Worm (Caenorhabditis elegans) whole organism, late embryonic: ENCODE data around the gene F49F1.14.

Source experiments
- C38D4.7 ChIP-seq: fragments of 200-800 bp; sonication (Bioruptor generic); optimal IDR thresholded peaks from 2 replicates; lab custom pipeline; 2018; ENCODE audit warnings: mild to moderate bottlenecking, missing genetic modification characterization, moderate library complexity, missing compliant biosample characterization
- T23F11.4 ChIP-seq: fragments of 200-800 bp; sonication (Bioruptor generic); optimal IDR thresholded peaks from 2 replicates; lab custom pipeline; 2018; ENCODE audit warnings: mild to moderate bottlenecking, missing genetic modification characterization, missing compliant biosample characterization
- ahr-1 ChIP-seq: sonication (generic microtip); optimal IDR thresholded peaks from 2 replicates; lab custom pipeline; 2016; ENCODE audit warnings: missing genetic modification characterization, missing compliant biosample characterization
- ceh-14 ChIP-seq: sonication (generic microtip); optimal IDR thresholded peaks from 2 replicates; lab custom pipeline; 2016; ENCODE audit warnings: missing genotype, missing genetic modification characterization, missing compliant biosample characterization
- ceh-2 ChIP-seq: sonication (generic microtip); optimal IDR thresholded peaks from 2 replicates; lab custom pipeline; 2016; ENCODE audit warnings: missing genotype, missing genetic modification characterization, missing compliant biosample characterization
- ceh-24 ChIP-seq: sonication (generic microtip); optimal IDR thresholded peaks from 2 replicates; lab custom pipeline; 2016; ENCODE audit warnings: mild to moderate bottlenecking, missing genetic modification characterization, missing compliant biosample characterization
- ceh-30 ChIP-seq: fragments of 150-350 bp; optimal IDR thresholded peaks from 2 replicates; lab custom pipeline; 2014; ENCODE audit warnings: missing biosample characterization, missing genetic modification characterization
- ceh-31 ChIP-seq: sonication (generic microtip); optimal IDR thresholded peaks from 2 replicates; lab custom pipeline; 2016; ENCODE audit warnings: missing genetic modification characterization, missing compliant biosample characterization
- ceh-34 ChIP-seq: sonication (generic microtip); optimal IDR thresholded peaks from 2 replicates; lab custom pipeline; 2016; ENCODE audit warnings: mild to moderate bottlenecking, missing genetic modification characterization, missing compliant biosample characterization
- ceh-45 ChIP-seq: fragments of 200-800 bp; sonication (Bioruptor generic); IDR thresholded peaks from 2 replicates; pipeline ENCODE4 v1.3.6; 2022; ENCODE audit warnings: missing genetic modification reagents, missing genetic modification characterization, missing compliant biosample characterization
- ceh-6 ChIP-seq: fragments of 200-800 bp; sonication (Bioruptor generic); optimal IDR thresholded peaks from 2 replicates; lab custom pipeline; 2018; ENCODE audit warnings: mild to moderate bottlenecking, missing genetic modification characterization, missing compliant biosample characterization
- che-1 ChIP-seq: sonication (generic microtip); optimal IDR thresholded peaks from 2 replicates; lab custom pipeline; 2016; ENCODE audit warnings: mild to moderate bottlenecking, missing genetic modification characterization, missing compliant biosample characterization
- dve-1 ChIP-seq: sonication (generic microtip); optimal IDR thresholded peaks from 2 replicates; lab custom pipeline; 2017; ENCODE audit warnings: antibody characterized with exemption, mild to moderate bottlenecking, missing genetic modification characterization, missing compliant biosample characterization
- elt-4 ChIP-seq: sonication (generic microtip); optimal IDR thresholded peaks from 2 replicates; lab custom pipeline; 2016; ENCODE audit warnings: missing genetic modification characterization, missing compliant biosample characterization
- ets-4 ChIP-seq: sonication (generic microtip); optimal IDR thresholded peaks from 2 replicates; lab custom pipeline; 2016; ENCODE audit warnings: missing genetic modification characterization, missing compliant biosample characterization
- eyg-1 ChIP-seq: sonication (generic microtip); optimal IDR thresholded peaks from 2 replicates; lab custom pipeline; 2016; ENCODE audit warnings: missing genotype, missing genetic modification characterization, missing compliant biosample characterization
- fax-1 ChIP-seq: sonication (generic microtip); optimal IDR thresholded peaks from 2 replicates; lab custom pipeline; 2016; ENCODE audit warnings: missing genotype, missing genetic modification characterization, missing compliant biosample characterization
- gmeb-2 ChIP-seq: sonication (generic microtip); optimal IDR thresholded peaks from 2 replicates; lab custom pipeline; 2016; ENCODE audit warnings: missing genetic modification characterization, inconsistent platforms, missing compliant biosample characterization
- hlh-15 ChIP-seq: sonication (generic microtip); optimal IDR thresholded peaks from 2 replicates; lab custom pipeline; 2016; ENCODE audit warnings: missing genetic modification characterization, missing compliant biosample characterization
- hlh-30 ChIP-seq: sonication (generic microtip); optimal IDR thresholded peaks from 2 replicates; lab custom pipeline; 2017; ENCODE audit warnings: antibody characterized with exemption, missing genetic modification characterization, missing compliant biosample characterization; ENCODE audit not compliant: insufficient read depth
- lim-6 ChIP-seq: sonication (generic microtip); optimal IDR thresholded peaks from 2 replicates; lab custom pipeline; 2016; ENCODE audit warnings: missing genetic modification characterization, missing compliant biosample characterization
- lin-11 ChIP-seq: fragments of 200-800 bp; sonication (Bioruptor generic); optimal IDR thresholded peaks from 2 replicates; lab custom pipeline; 2018; ENCODE audit warnings: mild to moderate bottlenecking, missing genetic modification characterization, missing compliant biosample characterization
- madf-2 ChIP-seq: sonication (generic microtip); optimal IDR thresholded peaks from 2 replicates; lab custom pipeline; 2017; ENCODE audit warnings: missing genetic modification characterization, missing compliant biosample characterization
- mec-3 ChIP-seq: sonication (generic microtip); optimal IDR thresholded peaks from 2 replicates; lab custom pipeline; 2016; ENCODE audit warnings: borderline replicate concordance, missing genetic modification characterization, missing compliant biosample characterization
- nfya-1 ChIP-seq: sonication (generic microtip); optimal IDR thresholded peaks from 2 replicates; lab custom pipeline; 2017; ENCODE audit warnings: missing genetic modification characterization, mild to moderate bottlenecking, missing compliant biosample characterization, antibody characterized with exemption, moderate library complexity
- nhr-232 ChIP-seq: sonication (generic microtip); optimal IDR thresholded peaks from 2 replicates; lab custom pipeline; 2016; ENCODE audit warnings: missing genetic modification characterization, missing compliant biosample characterization
- npax-4 ChIP-seq: sonication (generic microtip); optimal IDR thresholded peaks from 2 replicates; lab custom pipeline; 2016; ENCODE audit warnings: missing genetic modification characterization, missing compliant biosample characterization
- odd-2 ChIP-seq: sonication (generic microtip); optimal IDR thresholded peaks from 2 replicates; lab custom pipeline; 2017; ENCODE audit warnings: antibody characterized with exemption, mild to moderate bottlenecking, missing genetic modification characterization, missing compliant biosample characterization
- pag-3 ChIP-seq: sonication (generic microtip); optimal IDR thresholded peaks from 2 replicates; lab custom pipeline; 2016; ENCODE audit warnings: missing compliant biosample characterization, missing genetic modification characterization, borderline replicate concordance
- pat-9 ChIP-seq: fragments of 200-800 bp; sonication (Bioruptor generic); optimal IDR thresholded peaks from 2 replicates; lab custom pipeline; 2018; ENCODE audit warnings: mild to moderate bottlenecking, missing genetic modification characterization, moderate library complexity, missing compliant biosample characterization
- pha-4 ChIP-seq: fragments of 150-350 bp; optimal IDR thresholded peaks from 2 replicates; lab custom pipeline; 2018; ENCODE audit warnings: missing biosample characterization, missing genetic modification reagents, missing genetic modification characterization
- pqm-1 ChIP-seq: sonication (generic microtip); optimal IDR thresholded peaks from 2 replicates; lab custom pipeline; 2016; ENCODE audit warnings: missing genetic modification characterization, missing compliant biosample characterization
- sdc-2 ChIP-seq: sonication (generic microtip); optimal IDR thresholded peaks from 2 replicates; lab custom pipeline; 2016; ENCODE audit warnings: missing genotype, missing genetic modification characterization, missing compliant biosample characterization
- sox-4 ChIP-seq: sonication (generic microtip); optimal IDR thresholded peaks from 2 replicates; lab custom pipeline; 2017; ENCODE audit warnings: mild to moderate bottlenecking, missing genetic modification characterization, inconsistent platforms, missing compliant biosample characterization
- syd-9 ChIP-seq: sonication (generic microtip); optimal IDR thresholded peaks from 2 replicates; lab custom pipeline; 2016; ENCODE audit warnings: mild to moderate bottlenecking, missing genetic modification characterization, moderate library complexity, missing compliant biosample characterization
- tbx-2 ChIP-seq: sonication (generic microtip); optimal IDR thresholded peaks from 2 replicates; lab custom pipeline; 2016; ENCODE audit warnings: missing genetic modification characterization, missing compliant biosample characterization
- tbx-7 ChIP-seq: sonication (generic microtip); optimal IDR thresholded peaks from 2 replicates; lab custom pipeline; 2016; ENCODE audit warnings: missing genotype, missing genetic modification characterization, missing compliant biosample characterization
- unc-3 ChIP-seq, 2 experiments: fragments of 200-800 bp in 1 of 2; sonication (Bioruptor generic) in 1 of 2; sonication (generic microtip) in 1 of 2; conservative IDR thresholded peaks in 1 of 2; optimal IDR thresholded peaks in 1 of 2; 2 replicates each; pipeline versions ENCODE4 v1.3.6 to Lab custom; 2016 to 2022; ENCODE audit warnings: missing compliant biosample characterization in 2 of 2, missing genetic modification characterization in 2 of 2, missing genetic modification reagents in 1 of 2
- unc-55 ChIP-seq: sonication (generic microtip); optimal IDR thresholded peaks from 2 replicates; lab custom pipeline; 2017; ENCODE audit warnings: missing biosample characterization, missing genetic modification reagents, missing genetic modification characterization
- zip-5 ChIP-seq: sonication (generic microtip); optimal IDR thresholded peaks from 2 replicates; lab custom pipeline; 2016; ENCODE audit warnings: missing genetic modification characterization, missing compliant biosample characterization
- ztf-16 ChIP-seq: sonication (generic microtip); optimal IDR thresholded peaks from 2 replicates; lab custom pipeline; 2017; ENCODE audit warnings: missing genetic modification characterization, missing compliant biosample characterization

Gene F49F1.14

ce11 chrIV:4120263-4120662 is 8.0 kb upstream of the F49F1.14 start, which contains the start of gene F49F1.5:
Gene F49F1.5 (minus strand): TSS chrIV:4120415.
- TF ChIP-seq elt-4 (tag; lab: Kevin White, UChicago) (no peak), ceh-24 (tag; lab: Kevin White, UChicago) (no peak), mec-3 (tag; lab: Kevin White, UChicago) (no peak), dve-1 (tag; lab: Kevin White, UChicago) (no peak), ceh-30 (tag; lab: Kevin White, UChicago) (no peak), ceh-31 (no peak)

- TF ChIP-seq zip-5 (tag; lab: Kevin White, UChicago), result no peak
- no peak for TF ChIP-seq lim-6 (tag; lab: Kevin White, UChicago)
- no peak for TF ChIP-seq gmeb-2
- no peak for TF ChIP-seq ceh-34 (tag; lab: Kevin White, UChicago)
- TF ChIP-seq eyg-1, result no peak
- TF ChIP-seq ztf-16 (tag; lab: Kevin White, UChicago), result no peak
- TF ChIP-seq dve-1 (tag; lab: Kevin White, UChicago), result no peak
- no peak for TF ChIP-seq tbx-2 (tag; lab: Kevin White, UChicago)
- TF ChIP-seq sdc-2 (tag; lab: Kevin White, UChicago), result no peak
- TF ChIP-seq lin-11, result no peak
- no peak for TF ChIP-seq pag-3
- no peak for TF ChIP-seq ceh-24 (tag; lab: Kevin White, UChicago)
- no peak for TF ChIP-seq fax-1 (tag; lab: Kevin White, UChicago)
- no peak for TF ChIP-seq ets-4
These were observed 5.1 kb upstream of the F49F1.14 start, which contains the start of gene drd-50 for ce11 chrIV:4117432-4117831. Gene drd-50 (plus strand): TSS chrIV:4117732.

ce11 chrIV:4115634-4116033 is 3.3 kb upstream of the F49F1.14 start, which contains the start of the genes F49F1.4 and F49F1.2:
Gene F49F1.4 (minus strand): TSS chrIV:4115734.
Gene F49F1.2 (plus strand): TSS chrIV:4115943.
- TF ChIP-seq tbx-7 (tag; lab: Kevin White, UChicago) (no peak), ahr-1 (no peak), ceh-6 (no peak), nfya-1 (tag; lab: Kevin White, UChicago) (no peak), hlh-30 (tag; lab: Kevin White, UChicago) (no peak), fax-1 (tag; lab: Kevin White, UChicago) (no peak)

ce11 chrIV:4114526-4114925 is 2.2 kb upstream of the F49F1.14 start, which contains the start of gene F49F1.15:
Gene F49F1.15 (minus strand): TSS chrIV:4114626.
- TF ChIP-seq madf-2 (tag; lab: Kevin White, UChicago) (no peak), nhr-232 (no peak), C38D4.7 (GFP tag; lab: Kevin White, UChicago) (no peak), syd-9 (no peak), unc-3 (GFP tag; conservative IDR thresholded peaks at IDR 0.05; lab: Robert Waterston, UW) (no peak), unc-3 (tag; optimal IDR thresholded peaks at IDR 0.05; lab: Kevin White, UChicago) (no peak)

ce11 chrIV:4108767-4109166 is 3.5 kb downstream of the F49F1.14 start, which contains the start of gene C35B1.7:
Gene C35B1.7 (plus strand): TSS chrIV:4109067.
- TF ChIP-seq hlh-15 (tag; lab: Kevin White, UChicago) (no peak), sox-4 (tag; lab: Kevin White, UChicago) (no peak), ets-4 (no peak), nhr-232 (no peak), nfya-1 (tag; lab: Kevin White, UChicago) (no peak), ceh-14 (tag; lab: Kevin White, UChicago) (no peak), pqm-1 (tag; lab: Kevin White, UChicago) (no peak), pha-4 (tag; lab: Kevin White, UChicago) (no peak), T23F11.4 (GFP tag; lab: Kevin White, UChicago) (no peak), che-1 (tag; lab: Kevin White, UChicago) (no peak), ceh-45 (GFP tag; lab: Robert Waterston, UW) (no peak), ceh-6 (no peak), npax-4 (tag; lab: Kevin White, UChicago) (no peak), pat-9 (tag; lab: Kevin White, UChicago) (no peak), unc-55 (no peak), ceh-2 (no peak), unc-3 (GFP tag; conservative IDR thresholded peaks at IDR 0.05; lab: Robert Waterston, UW) (no peak), unc-3 (tag; optimal IDR thresholded peaks at IDR 0.05; lab: Kevin White, UChicago) (no peak), odd-2 (tag; lab: Kevin White, UChicago) (no peak), lim-6 (tag; lab: Kevin White, UChicago) (no peak), dve-1 (tag; lab: Kevin White, UChicago) (no peak)
- TF ChIP-seq, all 69 proteins: peak for 0
